Worm (Caenorhabditis elegans) whole organism, L1 larva: Measurements from ENCODE around the gene mrpl-11.

ENCODE experiments used
- ama-1 ChIP-seq: fragments of 150-350 bp; optimal IDR thresholded peaks from 2 replicates; lab custom pipeline; 2014
- lsy-2 ChIP-seq, 2 experiments: fragments of 150-350 bp; optimal IDR thresholded peaks; 2 replicates each; lab custom pipeline; 2014; ENCODE audit warnings: missing biosample characterization in 2 of 2, missing genetic modification characterization in 2 of 2

- TF ChIP-seq lsy-2 (tag; optimal IDR thresholded peaks at IDR 0.05; lab: Kevin White, UChicago) (peak; percentile 7 to 33), ama-1 (lab: Kevin White, UChicago) (no peak)
Observed at ce11 chrIII:8683679-8684263, 33.7 kb upstream of the mrpl-11 start, which contains the start of gene fli-1.
